Fruit fly (Drosophila melanogaster) whole organism, adult: ENCODE data around the gene Bruce.

Experiments
- CG11617 ChIP-seq: fragments of 200-800 bp; sonication (Bioruptor generic); optimal IDR thresholded peaks from 2 replicates; lab custom pipeline; 2017; ENCODE audit warnings: mild to moderate bottlenecking, missing biosample characterization, missing genetic modification reagents, missing genetic modification characterization
- CG5204 ChIP-seq: fragments of 200-800 bp; sonication (Bioruptor generic); optimal IDR thresholded peaks from 2 replicates; lab custom pipeline; 2016; ENCODE audit warnings: missing biosample characterization, missing genetic modification characterization
- CG7045 ChIP-seq: fragments of 200-800 bp; sonication (Bioruptor generic); optimal IDR thresholded peaks from 2 replicates; lab custom pipeline; 2017; ENCODE audit warnings: missing biosample characterization, mild to moderate bottlenecking, missing genetic modification characterization
- Clk ChIP-seq: fragments of 200-800 bp; sonication (Bioruptor generic); optimal IDR thresholded peaks from 2 replicates; lab custom pipeline; 2017; ENCODE audit warnings: missing biosample characterization, missing genetic modification characterization
- cic ChIP-seq: fragments of 200-800 bp; sonication (Bioruptor generic); optimal IDR thresholded peaks from 2 replicates; lab custom pipeline; 2017; ENCODE audit warnings: missing biosample characterization, mild to moderate bottlenecking, missing genetic modification characterization, moderate library complexity
- kay ChIP-seq: fragments of 200-800 bp; sonication (Bioruptor generic); peaks from one replicate; lab custom pipeline; 2016; ENCODE audit warnings: missing biosample characterization, missing genetic modification characterization, borderline replicate concordance

- peak; percentile 40 for TF ChIP-seq CG5204 (GFP tag; lab: Kevin White, UChicago)
- TF ChIP-seq cic (GFP tag; lab: Kevin White, UChicago), result no peak
- TF ChIP-seq kay (GFP tag; lab: Kevin White, UChicago), result peak; percentile 1
- peak; percentile 44 for TF ChIP-seq CG7045 (GFP tag; lab: Kevin White, UChicago)
- peak; percentile 51 for TF ChIP-seq CG11617 (GFP tag; lab: Kevin White, UChicago)
- TF ChIP-seq Clk (GFP tag; lab: Kevin White, UChicago), result no peak
These were observed 48.9 kb upstream of the Bruce start for dm6 chr3R:10380025-10380424.
